Fruit fly (Drosophila melanogaster) whole organism, embryonic: ENCODE measurements around the gene CG31313.
A peak's percentile ranks its signal among the peaks of the same experiment; 100 is the strongest.

Experiments used
- Adf1 ChIP-seq: fragments of 200-800 bp; sonication (Bioruptor generic); IDR thresholded peaks from 2 replicates; pipeline ENCODE4 v1.3.6; 2022; ENCODE audit warnings: missing biosample characterization, missing genetic modification characterization
- CG10209 ChIP-seq: fragments of 200-800 bp; sonication (Bioruptor generic); optimal IDR thresholded peaks from 3 replicates; lab custom pipeline; 2017; ENCODE audit warnings: missing biosample characterization, mild to moderate bottlenecking, missing genetic modification characterization, missing genetic modification reagents
- CG10979 ChIP-seq: fragments of 200-800 bp; sonication (Bioruptor generic); optimal IDR thresholded peaks from 2 replicates; lab custom pipeline; 2018; ENCODE audit warnings: missing biosample characterization, mild to moderate bottlenecking, missing genetic modification characterization, moderate library complexity
- CG11093 ChIP-seq: fragments of 200-800 bp; sonication (Bioruptor generic); IDR thresholded peaks from 3 replicates; pipeline ENCODE4 v1.3.6; 2022; ENCODE audit warnings: missing biosample characterization, missing genetic modification characterization
- CG11247 ChIP-seq: fragments of 200-800 bp; sonication (Bioruptor generic); IDR thresholded peaks from 2 replicates; pipeline ENCODE4 v1.3.6; 2022; ENCODE audit warnings: missing biosample characterization, missing genetic modification characterization
- CG12236 ChIP-seq: fragments of 200-800 bp; sonication (Bioruptor generic); optimal IDR thresholded peaks from 2 replicates; lab custom pipeline; 2016; ENCODE audit warnings: missing biosample characterization, missing genetic modification characterization
- CG12769 ChIP-seq: fragments of 200-800 bp; sonication (Bioruptor generic); optimal IDR thresholded peaks from 2 replicates; lab custom pipeline; 2019; ENCODE audit warnings: missing biosample characterization, mild to moderate bottlenecking, missing genetic modification characterization, moderate library complexity
- CG16813 ChIP-seq: fragments of 200-800 bp; sonication (Bioruptor generic); IDR thresholded peaks from 3 replicates; pipeline ENCODE4 v1.3.6; 2022; ENCODE audit warnings: missing biosample characterization, missing genetic modification characterization; ENCODE audit not compliant: partially characterized antibody
- CG16815 ChIP-seq: fragments of 200-800 bp; sonication (Bioruptor generic); optimal IDR thresholded peaks from 3 replicates; lab custom pipeline; 2017; ENCODE audit warnings: missing biosample characterization, mild to moderate bottlenecking, missing genetic modification characterization
- CG17186 ChIP-seq: fragments of 200-800 bp; sonication (Bioruptor generic); optimal IDR thresholded peaks from 3 replicates; lab custom pipeline; 2017; ENCODE audit warnings: missing biosample characterization, missing genetic modification reagents, missing genetic modification characterization
- CG17328 ChIP-seq: fragments of 200-800 bp; sonication (Bioruptor generic); IDR thresholded peaks from 2 replicates; pipeline ENCODE4 v1.3.6; 2022; ENCODE audit warnings: missing biosample characterization, missing genetic modification characterization
- CG18764 ChIP-seq: fragments of 200-800 bp; sonication (Bioruptor generic); optimal IDR thresholded peaks from 3 replicates; lab custom pipeline; 2016; ENCODE audit warnings: missing biosample characterization, missing genetic modification characterization
- CG2712 ChIP-seq: fragments of 200-800 bp; optimal IDR thresholded peaks from 3 replicates; lab custom pipeline; 2019; ENCODE audit warnings: missing biosample characterization, mild to moderate bottlenecking, missing genetic modification characterization, moderate library complexity
- CG3065 ChIP-seq: fragments of 200-800 bp; sonication (Bioruptor generic); optimal IDR thresholded peaks from 2 replicates; lab custom pipeline; 2016; ENCODE audit warnings: missing biosample characterization, missing genetic modification characterization
- CG3838 ChIP-seq: fragments of 200-800 bp; sonication (Bioruptor generic); optimal IDR thresholded peaks from 3 replicates; lab custom pipeline; 2016; ENCODE audit warnings: missing biosample characterization, missing genetic modification characterization
- CG4360 ChIP-seq: fragments of 200-800 bp; sonication (Bioruptor generic); IDR thresholded peaks from 2 replicates; pipeline ENCODE4 v1.3.6; 2022; ENCODE audit warnings: missing biosample characterization, missing genetic modification characterization
- CG4404 ChIP-seq: fragments of 200-800 bp; sonication (Bioruptor generic); IDR thresholded peaks from 2 replicates; pipeline ENCODE4 v1.3.6; 2022; ENCODE audit warnings: missing biosample characterization, missing genetic modification characterization
- CG5245 ChIP-seq: fragments of 200-800 bp; sonication (Bioruptor generic); optimal IDR thresholded peaks from 3 replicates; lab custom pipeline; 2016; ENCODE audit warnings: missing biosample characterization, missing genetic modification characterization
- CG6175 ChIP-seq: fragments of 200-800 bp; sonication (Bioruptor generic); IDR thresholded peaks from 3 replicates; pipeline ENCODE4 v1.3.6; 2022; ENCODE audit warnings: missing biosample characterization, missing genetic modification characterization
- CG8765 ChIP-seq: fragments of 200-800 bp; sonication (Bioruptor generic); IDR thresholded peaks from 2 replicates; pipeline ENCODE4 v1.3.6; 2022; ENCODE audit warnings: missing biosample characterization, missing genetic modification characterization
- CG8924 ChIP-seq: fragments of 200-800 bp; optimal IDR thresholded peaks from 3 replicates; lab custom pipeline; 2019; ENCODE audit warnings: missing biosample characterization, mild to moderate bottlenecking, missing genetic modification characterization, moderate library complexity
- CG8944 ChIP-seq: fragments of 200-800 bp; sonication (Bioruptor generic); optimal IDR thresholded peaks from 3 replicates; lab custom pipeline; 2016; ENCODE audit warnings: missing biosample characterization, missing genetic modification characterization
- CG9727 ChIP-seq: fragments of 200-800 bp; sonication (Bioruptor generic); optimal IDR thresholded peaks from 3 replicates; lab custom pipeline; 2017; ENCODE audit warnings: missing biosample characterization, mild to moderate bottlenecking, missing genetic modification characterization
- CG9797 ChIP-seq: fragments of 200-800 bp; sonication (Bioruptor generic); optimal IDR thresholded peaks from 3 replicates; lab custom pipeline; 2018; ENCODE audit warnings: missing biosample characterization, mild to moderate bottlenecking, missing genetic modification characterization
- CTCF ChIP-seq: fragments of 200-800 bp; sonication (Bioruptor generic); optimal IDR thresholded peaks from 2 replicates; lab custom pipeline; 2017; ENCODE audit warnings: missing biosample characterization, mild to moderate bottlenecking, missing genetic modification characterization, moderate library complexity
- Doc2 ChIP-seq: fragments of 200-800 bp; sonication (Bioruptor generic); IDR thresholded peaks from 2 replicates; pipeline ENCODE4 v1.3.6; 2022; ENCODE audit warnings: missing biosample characterization, missing genetic modification characterization
- Hmr ChIP-seq: fragments of 200-800 bp; sonication (Bioruptor generic); optimal IDR thresholded peaks from 3 replicates; lab custom pipeline; 2017; ENCODE audit warnings: mild to moderate bottlenecking, missing biosample characterization, missing genetic modification reagents, missing genetic modification characterization
- Hsf ChIP-seq: fragments of 200-800 bp; sonication (Bioruptor generic); optimal IDR thresholded peaks from 3 replicates; lab custom pipeline; 2016; ENCODE audit warnings: missing biosample characterization, missing genetic modification characterization
- Lpt ChIP-seq: fragments of >200 bp; optimal IDR thresholded peaks from 2 replicates; lab custom pipeline; 2018; ENCODE audit warnings: missing biosample characterization, missing genetic modification characterization
- MBD-R2 ChIP-seq: fragments of 200-800 bp; sonication (Bioruptor generic); IDR thresholded peaks from 2 replicates; pipeline ENCODE4 v1.3.6; 2022; ENCODE audit warnings: missing biosample characterization, missing genetic modification characterization
- Mes4 ChIP-seq: fragments of 200-800 bp; sonication (Bioruptor generic); optimal IDR thresholded peaks from 2 replicates; lab custom pipeline; 2016; ENCODE audit warnings: missing biosample characterization, missing genetic modification characterization
- Xbp1 ChIP-seq: fragments of 200-800 bp; sonication (Bioruptor generic); optimal IDR thresholded peaks from 3 replicates; lab custom pipeline; 2016; ENCODE audit warnings: missing biosample characterization, mild to moderate bottlenecking, missing genetic modification characterization
- ato ChIP-seq: fragments of 200-800 bp; sonication (Bioruptor generic); IDR thresholded peaks from 2 replicates; pipeline ENCODE4 v1.3.6; 2022; ENCODE audit warnings: missing biosample characterization, missing genetic modification characterization; ENCODE audit not compliant: partially characterized antibody
- cad ChIP-seq: fragments of >200 bp; optimal IDR thresholded peaks from 2 replicates; lab custom pipeline; 2017; ENCODE audit warnings: missing biosample characterization, missing genetic modification characterization
- chn ChIP-seq: fragments of 200-800 bp; sonication (Bioruptor generic); optimal IDR thresholded peaks from 2 replicates; lab custom pipeline; 2016; ENCODE audit warnings: missing biosample characterization, missing genetic modification characterization
- ci ChIP-seq: fragments of 200-800 bp; sonication (Bioruptor generic); IDR thresholded peaks from 3 replicates; pipeline ENCODE4 v1.3.6; 2022; ENCODE audit warnings: missing biosample characterization, missing genetic modification characterization
- crol ChIP-seq: fragments of 200-800 bp; sonication (Bioruptor generic); IDR thresholded peaks from 2 replicates; pipeline ENCODE4 v1.3.6; 2022; ENCODE audit warnings: missing biosample characterization, missing genetic modification characterization
- dimm ChIP-seq: fragments of 200-800 bp; sonication (Bioruptor generic); IDR thresholded peaks from 2 replicates; pipeline ENCODE4 v1.3.6; 2022; ENCODE audit warnings: missing biosample characterization, missing genetic modification characterization
- gcm ChIP-seq: fragments of 200-800 bp; sonication (Bioruptor generic); optimal IDR thresholded peaks from 2 replicates; lab custom pipeline; 2019; ENCODE audit warnings: missing biosample characterization, mild to moderate bottlenecking, missing genetic modification characterization, moderate library complexity
- gt ChIP-seq: fragments of 200-800 bp; sonication (Bioruptor generic); IDR thresholded peaks from 2 replicates; pipeline ENCODE4 v1.3.6; 2022; ENCODE audit warnings: missing biosample characterization, missing genetic modification characterization
- hth ChIP-seq: fragments of >200 bp; optimal IDR thresholded peaks from 2 replicates; lab custom pipeline; 2017; ENCODE audit warnings: inconsistent platforms
- nmo ChIP-seq: fragments of 200-800 bp; sonication (Bioruptor generic); optimal IDR thresholded peaks from 2 replicates; lab custom pipeline; 2018; ENCODE audit warnings: missing biosample characterization, mild to moderate bottlenecking, missing genetic modification characterization, moderate library complexity
- nom ChIP-seq: fragments of 200-800 bp; sonication (Bioruptor generic); optimal IDR thresholded peaks from 2 replicates; lab custom pipeline; 2017; ENCODE audit warnings: missing biosample characterization, missing genetic modification characterization, mild to moderate bottlenecking, moderate library complexity, missing genetic modification reagents
- onecut ChIP-seq: fragments of 200-800 bp; sonication (Bioruptor generic); IDR thresholded peaks from 2 replicates; pipeline ENCODE4 v1.3.6; 2022; ENCODE audit warnings: missing biosample characterization, missing genetic modification characterization
- pita ChIP-seq: fragments of 200-800 bp; sonication (Bioruptor generic); optimal IDR thresholded peaks from 2 replicates; lab custom pipeline; 2017; ENCODE audit warnings: missing biosample characterization, mild to moderate bottlenecking, missing genetic modification characterization
- sens ChIP-seq: fragments of 200-800 bp; sonication (Bioruptor generic); peaks from one replicate; lab custom pipeline; 2016; ENCODE audit warnings: missing biosample characterization, missing genetic modification characterization
- seq ChIP-seq: fragments of 200-800 bp; sonication (Bioruptor generic); IDR thresholded peaks from 2 replicates; pipeline ENCODE4 v1.3.6; 2022; ENCODE audit warnings: missing biosample characterization, missing genetic modification characterization
- sima ChIP-seq: fragments of 200-800 bp; sonication (Bioruptor generic); optimal IDR thresholded peaks from 2 replicates; lab custom pipeline; 2016; ENCODE audit warnings: missing biosample characterization, missing genetic modification characterization
- sug ChIP-seq: fragments of 200-800 bp; optimal IDR thresholded peaks from 2 replicates; lab custom pipeline; 2019; ENCODE audit warnings: missing biosample characterization, mild to moderate bottlenecking, missing genetic modification characterization, moderate library complexity
- tin ChIP-seq: fragments of 200-800 bp; sonication (Bioruptor generic); optimal IDR thresholded peaks from 3 replicates; lab custom pipeline; 2016; ENCODE audit warnings: missing biosample characterization, missing genetic modification characterization
- tio ChIP-seq: fragments of 200-800 bp; sonication (Bioruptor generic); optimal IDR thresholded peaks from 2 replicates; lab custom pipeline; 2017; ENCODE audit warnings: missing biosample characterization, missing genetic modification characterization, inconsistent platforms
- z ChIP-seq: fragments of 200-800 bp; sonication (Bioruptor generic); IDR thresholded peaks from 3 replicates; pipeline ENCODE4 v1.3.6; 2022; ENCODE audit warnings: missing biosample characterization, missing genetic modification characterization
- zf30C ChIP-seq: fragments of 200-800 bp; sonication (Bioruptor generic); optimal IDR thresholded peaks from 3 replicates; lab custom pipeline; 2018; ENCODE audit warnings: missing biosample characterization, mild to moderate bottlenecking, missing genetic modification characterization
- zfh1 ChIP-seq: fragments of 200-800 bp; sonication (Bioruptor generic); IDR thresholded peaks from 3 replicates; pipeline ENCODE4 v1.3.6; 2022; ENCODE audit warnings: missing biosample characterization, missing genetic modification characterization

Gene CG31313

DNA sequence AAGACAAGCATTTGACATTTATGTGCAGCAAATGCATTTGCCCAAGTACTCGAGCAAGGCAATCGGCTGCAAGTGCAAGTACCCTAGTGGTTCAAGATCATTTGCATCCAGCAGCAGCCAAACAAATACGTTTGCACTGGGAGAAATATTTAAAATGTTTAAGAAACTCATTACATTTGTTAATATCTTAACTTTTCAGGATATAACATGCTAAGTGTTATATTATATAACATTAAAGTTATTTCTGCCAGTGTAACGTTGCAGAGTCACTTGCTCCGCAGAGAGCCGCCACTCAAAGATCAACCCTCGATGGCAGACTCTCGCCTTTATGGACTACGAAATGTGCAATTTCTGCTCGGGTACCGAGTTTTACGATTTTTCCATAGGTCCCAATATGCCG is 22.3 kb upstream of the CG31313 start (continued):
- TF ChIP-seq CG8765, result peak; percentile 40; the same call in 1 of the 2 replicates
- TF ChIP-seq sens (GFP tag; lab: Kevin White, UChicago), result peak; percentile 90
- TF ChIP-seq Lpt (GFP tag; lab: Kevin White, UChicago), result no peak
- no peak for TF ChIP-seq gcm
- TF ChIP-seq dimm (GFP tag; lab: Robert Waterston, UW), result no peak
- peak; percentile 0 for TF ChIP-seq chn (GFP tag; lab: Kevin White, UChicago)
- peak; percentile 6 for TF ChIP-seq tin (GFP tag; lab: Kevin White, UChicago)
- TF ChIP-seq ato (GFP tag; lab: Robert Waterston, UW), result no peak
- no peak for TF ChIP-seq CG5245
- no peak for TF ChIP-seq Mes4
- no peak for TF ChIP-seq tio (GFP tag; lab: Kevin White, UChicago)
- TF ChIP-seq seq (GFP tag; lab: Robert Waterston, UW), result no peak
- TF ChIP-seq z, result no peak
- TF ChIP-seq ci (GFP tag; lab: Robert Waterston, UW), result peak; percentile 27; the same call in 1 of the 3 replicates
- TF ChIP-seq CG3065, result no peak
- no peak for TF ChIP-seq hth (lab: Kevin White, UChicago)
- TF ChIP-seq CG12769 (tag; lab: Kevin White, UChicago), result no peak
- TF ChIP-seq sug (tag; lab: Kevin White, UChicago), result no peak
- TF ChIP-seq CG10209 (GFP tag; lab: Kevin White, UChicago), result peak; percentile 12
- peak; percentile 21 for TF ChIP-seq cad (GFP tag; lab: Kevin White, UChicago)
- TF ChIP-seq CG18764 (GFP tag; lab: Kevin White, UChicago), result no peak
- TF ChIP-seq gt (GFP tag; lab: Robert Waterston, UW), result 0 out of 2 replicates have a peak, but pooled peaks have one; percentile 20
- TF ChIP-seq zf30C (GFP tag; lab: Kevin White, UChicago), result peak; percentile 94
- TF ChIP-seq Doc2, result no peak
- TF ChIP-seq nom (GFP tag; lab: Kevin White, UChicago), result no peak
- peak; percentile 65 for TF ChIP-seq CG9727
- no peak for TF ChIP-seq Hsf (GFP tag; lab: Kevin White, UChicago)
- TF ChIP-seq CG16815 (GFP tag; lab: Kevin White, UChicago), result peak; percentile 22
- TF ChIP-seq MBD-R2 (GFP tag; lab: Robert Waterston, UW), result no peak
- TF ChIP-seq CG4360 (GFP tag; lab: Robert Waterston, UW), result no peak
- no peak for TF ChIP-seq CG3838
- no peak for TF ChIP-seq CG6175 (GFP tag; lab: Robert Waterston, UW)
- TF ChIP-seq CG2712 (tag; lab: Kevin White, UChicago), result peak; percentile 62
- TF ChIP-seq crol, result peak; percentile 23; the same call in 1 of the 2 replicates
- no peak for TF ChIP-seq CG16813 (GFP tag; lab: Robert Waterston, UW)
- no peak for TF ChIP-seq sima
- TF ChIP-seq CG11093 (GFP tag; lab: Robert Waterston, UW), result no peak
- TF ChIP-seq Hmr, result no peak
- peak; percentile 61 for TF ChIP-seq CG10979 (tag; lab: Kevin White, UChicago)
- no peak for TF ChIP-seq CG12236 (GFP tag; lab: Kevin White, UChicago)
- TF ChIP-seq onecut, result no peak
- no peak for TF ChIP-seq Adf1 (GFP tag; lab: Robert Waterston, UW)
- TF ChIP-seq CG8944 (GFP tag; lab: Kevin White, UChicago), result no peak
- peak; percentile 56; the same call in 2 of the 3 replicates for TF ChIP-seq zfh1
- no peak for TF ChIP-seq CTCF (GFP tag; lab: Kevin White, UChicago)
- no peak for TF ChIP-seq pita
- peak; percentile 4 for TF ChIP-seq Xbp1 (GFP tag; lab: Kevin White, UChicago)
- 0 out of 2 replicates have a peak, but pooled peaks have one; percentile 45 for TF ChIP-seq CG17328 (GFP tag; lab: Robert Waterston, UW)
- no peak for TF ChIP-seq nmo (GFP tag; lab: Kevin White, UChicago)
- peak; percentile 48 for TF ChIP-seq CG8924
- TF ChIP-seq CG17186 (GFP tag; lab: Kevin White, UChicago), result no peak
- TF ChIP-seq CG4404 (GFP tag; lab: Robert Waterston, UW), result peak; percentile 56
- TF ChIP-seq CG11247 (GFP tag; lab: Robert Waterston, UW), result no peak
- TF ChIP-seq CG9797 (GFP tag; lab: Kevin White, UChicago), result no peak
